Fruit fly (Drosophila melanogaster) whole organism, embryonic: ENCODE measurements around the gene SdhC.

Experiments used
- Abd-B ChIP-seq: fragments of 200-800 bp; sonication (Bioruptor generic); optimal IDR thresholded peaks from 2 replicates; lab custom pipeline; 2018; ENCODE audit warnings: missing biosample characterization, mild to moderate bottlenecking, missing genetic modification characterization, moderate library complexity
- Ada2b ChIP-seq: fragments of 200-800 bp; sonication (Bioruptor generic); IDR thresholded peaks from 2 replicates; pipeline ENCODE4 v1.3.6; 2022; ENCODE audit warnings: missing biosample characterization, missing genetic modification characterization
- B-H1 ChIP-seq: fragments of 200-800 bp; sonication (Bioruptor generic); IDR thresholded peaks from 3 replicates; pipeline ENCODE4 v1.3.6; 2022; ENCODE audit warnings: missing biosample characterization, missing genetic modification characterization
- Blimp-1 ChIP-seq: fragments of 200-800 bp; sonication (Bioruptor generic); optimal IDR thresholded peaks from 3 replicates; lab custom pipeline; 2018; ENCODE audit warnings: missing biosample characterization, missing genetic modification characterization, mild to moderate bottlenecking, moderate library complexity, missing genetic modification reagents
- CG10431 ChIP-seq: fragments of 200-800 bp; sonication (Bioruptor generic); optimal IDR thresholded peaks from 3 replicates; lab custom pipeline; 2018; ENCODE audit warnings: missing biosample characterization, mild to moderate bottlenecking, missing genetic modification characterization
- CG11696 ChIP-seq: fragments of 200-800 bp; sonication (Bioruptor generic); IDR thresholded peaks from 2 replicates; pipeline ENCODE4 v1.3.6; 2022; ENCODE audit warnings: missing biosample characterization, missing genetic modification characterization
- CG12155 ChIP-seq: fragments of 200-800 bp; sonication (Bioruptor generic); optimal IDR thresholded peaks from 3 replicates; lab custom pipeline; 2016; ENCODE audit warnings: missing biosample characterization, missing genetic modification characterization
- CG14050 ChIP-seq: fragments of 200-800 bp; sonication (Bioruptor generic); IDR thresholded peaks from 3 replicates; pipeline ENCODE4 v1.3.6; 2022; ENCODE audit warnings: missing biosample characterization, missing genetic modification characterization
- CG15514 ChIP-seq: fragments of 200-800 bp; sonication (Bioruptor generic); optimal IDR thresholded peaks from 3 replicates; lab custom pipeline; 2017; ENCODE audit warnings: missing biosample characterization, missing genetic modification characterization, mild to moderate bottlenecking, moderate library complexity, missing genetic modification reagents
- CG34224 ChIP-seq: fragments of 200-800 bp; sonication (Bioruptor generic); IDR thresholded peaks from 3 replicates; pipeline ENCODE4 v1.3.6; 2022; ENCODE audit warnings: missing biosample characterization, missing genetic modification characterization; ENCODE audit not compliant: partially characterized antibody
- CG34376 ChIP-seq: fragments of 200-800 bp; sonication (Bioruptor generic); optimal IDR thresholded peaks from 2 replicates; lab custom pipeline; 2018; ENCODE audit warnings: missing biosample characterization, mild to moderate bottlenecking, missing genetic modification characterization
- CG3995 ChIP-seq: fragments of 200-800 bp; sonication (Bioruptor generic); optimal IDR thresholded peaks from 3 replicates; lab custom pipeline; 2016; ENCODE audit warnings: missing biosample characterization, missing genetic modification characterization
- CG43689 ChIP-seq: fragments of 200-800 bp; sonication (Bioruptor generic); IDR thresholded peaks from 2 replicates; pipeline ENCODE4 v1.3.6; 2022; ENCODE audit warnings: missing biosample characterization, missing genetic modification characterization
- CG7745 ChIP-seq: fragments of 200-800 bp; sonication (Bioruptor generic); optimal IDR thresholded peaks from 2 replicates; lab custom pipeline; 2018; ENCODE audit warnings: missing biosample characterization, mild to moderate bottlenecking, missing genetic modification characterization, moderate library complexity
- CG7928 ChIP-seq: fragments of 200-800 bp; sonication (Bioruptor generic); optimal IDR thresholded peaks from 2 replicates; lab custom pipeline; 2017; ENCODE audit warnings: missing biosample characterization, mild to moderate bottlenecking, missing genetic modification characterization
- CG8388 ChIP-seq: fragments of 200-800 bp; sonication (Bioruptor generic); optimal IDR thresholded peaks from 2 replicates; lab custom pipeline; 2019; ENCODE audit warnings: missing biosample characterization, mild to moderate bottlenecking, missing genetic modification characterization, moderate library complexity
- CG9876 ChIP-seq: fragments of 200-800 bp; sonication (Bioruptor generic); optimal IDR thresholded peaks from 2 replicates; lab custom pipeline; 2016; ENCODE audit warnings: missing biosample characterization, missing genetic modification characterization
- Dad ChIP-seq: fragments of 200-800 bp; sonication (Bioruptor generic); optimal IDR thresholded peaks from 3 replicates; lab custom pipeline; 2016; ENCODE audit warnings: missing biosample characterization, missing genetic modification characterization
- ERR ChIP-seq: fragments of 200-800 bp; sonication (Bioruptor generic); optimal IDR thresholded peaks from 2 replicates; lab custom pipeline; 2016; ENCODE audit warnings: missing biosample characterization, missing genetic modification characterization
- Hmr ChIP-seq: fragments of 200-800 bp; sonication (Bioruptor generic); optimal IDR thresholded peaks from 3 replicates; lab custom pipeline; 2017; ENCODE audit warnings: mild to moderate bottlenecking, missing biosample characterization, missing genetic modification reagents, missing genetic modification characterization
- Ravus ChIP-seq: fragments of 200-800 bp; sonication (Bioruptor generic); IDR thresholded peaks from 2 replicates; pipeline ENCODE4 v1.3.6; 2022; ENCODE audit warnings: missing biosample characterization, missing genetic modification characterization
- Sox100B ChIP-seq: fragments of 200-800 bp; sonication (Bioruptor generic); optimal IDR thresholded peaks from 3 replicates; lab custom pipeline; 2018; ENCODE audit warnings: missing biosample characterization, mild to moderate bottlenecking, missing genetic modification characterization
- Sry-β ChIP-seq: fragments of 200-800 bp; sonication (Bioruptor generic); optimal IDR thresholded peaks from 2 replicates; lab custom pipeline; 2018; ENCODE audit warnings: missing biosample characterization, mild to moderate bottlenecking, missing genetic modification characterization, moderate library complexity
- Xbp1 ChIP-seq: fragments of 200-800 bp; sonication (Bioruptor generic); optimal IDR thresholded peaks from 3 replicates; lab custom pipeline; 2016; ENCODE audit warnings: missing biosample characterization, mild to moderate bottlenecking, missing genetic modification characterization
- ac ChIP-seq: fragments of 200-800 bp; sonication (Bioruptor generic); optimal IDR thresholded peaks from 3 replicates; lab custom pipeline; 2017; ENCODE audit warnings: missing biosample characterization, mild to moderate bottlenecking, missing genetic modification characterization
- bowl ChIP-seq: fragments of 200-800 bp; sonication (Bioruptor generic); IDR thresholded peaks from 2 replicates; pipeline ENCODE4 v1.3.6; 2022; ENCODE audit warnings: missing biosample characterization, missing genetic modification characterization
- dimm ChIP-seq: fragments of 200-800 bp; sonication (Bioruptor generic); IDR thresholded peaks from 2 replicates; pipeline ENCODE4 v1.3.6; 2022; ENCODE audit warnings: missing biosample characterization, missing genetic modification characterization
- emc ChIP-seq: fragments of 200-800 bp; sonication (Bioruptor generic); optimal IDR thresholded peaks from 2 replicates; lab custom pipeline; 2016; ENCODE audit warnings: missing biosample characterization, missing genetic modification characterization
- eyg ChIP-seq: fragments of 200-800 bp; sonication (Bioruptor generic); optimal IDR thresholded peaks from 3 replicates; lab custom pipeline; 2016; ENCODE audit warnings: missing biosample characterization, missing genetic modification characterization
- ken ChIP-seq: fragments of 200-800 bp; sonication (Bioruptor generic); IDR thresholded peaks from 3 replicates; pipeline ENCODE4 v1.3.6; 2022; ENCODE audit warnings: missing biosample characterization, missing genetic modification characterization
- knrl ChIP-seq: fragments of 200-800 bp; sonication (Bioruptor generic); IDR thresholded peaks from 3 replicates; pipeline ENCODE4 v1.3.6; 2022; ENCODE audit warnings: missing biosample characterization, missing genetic modification characterization; ENCODE audit not compliant: partially characterized antibody
- mirr ChIP-seq: fragments of 200-800 bp; sonication (Bioruptor generic); optimal IDR thresholded peaks from 3 replicates; lab custom pipeline; 2018; ENCODE audit warnings: missing biosample characterization, mild to moderate bottlenecking, missing genetic modification characterization
- nerfin-2 ChIP-seq: fragments of 200-800 bp; sonication (Bioruptor generic); IDR thresholded peaks from 2 replicates; pipeline ENCODE4 v1.3.6; 2022; ENCODE audit warnings: missing biosample characterization, missing genetic modification characterization; ENCODE audit not compliant: partially characterized antibody
- run ChIP-seq: fragments of 200-800 bp; sonication (Bioruptor generic); optimal IDR thresholded peaks from 3 replicates; lab custom pipeline; 2018; ENCODE audit warnings: missing biosample characterization, mild to moderate bottlenecking, missing genetic modification characterization
- salm ChIP-seq: fragments of 200-800 bp; sonication (Bioruptor generic); optimal IDR thresholded peaks from 2 replicates; lab custom pipeline; 2018; ENCODE audit warnings: missing biosample characterization, mild to moderate bottlenecking, missing genetic modification characterization
- sqz ChIP-seq: fragments of 200-800 bp; sonication (Bioruptor generic); optimal IDR thresholded peaks from 3 replicates; lab custom pipeline; 2018; ENCODE audit warnings: missing biosample characterization, mild to moderate bottlenecking, missing genetic modification characterization
- sr ChIP-seq: fragments of 200-800 bp; sonication (Bioruptor generic); IDR thresholded peaks from 3 replicates; pipeline ENCODE4 v1.3.6; 2022; ENCODE audit warnings: missing biosample characterization, missing genetic modification characterization
- tgo ChIP-seq: fragments of 200-800 bp; sonication (Bioruptor generic); IDR thresholded peaks from 3 replicates; pipeline ENCODE4 v1.3.6; 2022; ENCODE audit warnings: missing biosample characterization, missing genetic modification characterization
- toy ChIP-seq: fragments of 200-800 bp; sonication (Bioruptor generic); IDR thresholded peaks from 2 replicates; pipeline ENCODE4 v1.3.6; 2022; ENCODE audit warnings: missing biosample characterization, missing genetic modification characterization
- tup ChIP-seq: fragments of 200-800 bp; sonication (Bioruptor generic); optimal IDR thresholded peaks from 2 replicates; lab custom pipeline; 2016; ENCODE audit warnings: missing biosample characterization, mild to moderate bottlenecking, missing genetic modification characterization, moderate library complexity
- zfh2 ChIP-seq: fragments of 200-800 bp; sonication (Bioruptor generic); optimal IDR thresholded peaks from 2 replicates; lab custom pipeline; 2016; ENCODE audit warnings: missing biosample characterization, missing genetic modification characterization

Gene SdhC

DNA sequence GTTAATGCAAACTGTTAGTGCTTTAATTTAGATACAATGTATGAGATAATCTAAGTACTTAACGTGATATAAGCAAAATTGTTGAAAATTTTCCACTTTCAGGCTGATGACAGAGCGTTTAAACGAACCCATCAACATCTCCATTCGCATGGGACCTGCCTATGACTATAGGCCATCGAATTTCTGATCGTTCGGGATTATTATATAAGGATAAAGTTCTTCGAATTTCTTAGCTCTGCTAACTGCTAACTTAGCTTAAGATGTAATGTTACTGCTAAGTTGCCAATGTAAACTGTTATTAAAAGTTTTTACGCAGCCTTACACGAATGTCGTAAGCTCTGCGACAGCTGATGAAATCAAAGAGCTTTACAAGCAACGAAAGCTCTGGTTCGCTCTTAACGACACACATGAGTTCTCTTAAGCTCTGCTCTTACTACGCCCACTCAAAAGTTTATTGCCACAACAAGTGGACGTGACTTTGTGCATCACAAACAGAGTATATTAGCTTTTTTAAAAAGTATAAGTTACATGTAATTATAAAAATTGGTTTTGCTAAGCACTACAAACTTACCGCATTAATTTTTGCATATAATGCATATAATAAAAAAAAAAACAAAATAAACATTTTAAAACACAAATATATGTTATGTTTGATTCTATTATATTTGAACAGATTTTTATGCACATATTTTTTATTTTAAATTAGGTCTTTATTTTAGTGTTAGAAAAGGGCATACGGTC is 12.8 kb downstream of the SdhC start (continued):
- peak; percentile 94 for TF ChIP-seq CG12155 (GFP tag; lab: Kevin White, UChicago)
- TF ChIP-seq CG9876 (GFP tag; lab: Kevin White, UChicago): peak; percentile 64
- peak; percentile 97 for TF ChIP-seq Ada2b
- TF ChIP-seq nerfin-2 (GFP tag; lab: Robert Waterston, UW): no peak
- TF ChIP-seq ken (GFP tag; lab: Robert Waterston, UW): peak; percentile 96
- peak; percentile 69 for TF ChIP-seq tup (GFP tag; lab: Kevin White, UChicago)
- peak; percentile 94 for TF ChIP-seq dimm (GFP tag; lab: Robert Waterston, UW)
- peak; percentile 94 for TF ChIP-seq Ravus
- TF ChIP-seq CG7745 (tag; lab: Kevin White, UChicago): no peak
- TF ChIP-seq CG43689: peak; percentile 95
- peak; percentile 98 for TF ChIP-seq CG8388 (GFP tag; lab: Kevin White, UChicago)
- peak; percentile 85 for TF ChIP-seq emc (GFP tag; lab: Kevin White, UChicago)
- TF ChIP-seq run (tag; lab: Kevin White, UChicago): peak; percentile 98
- peak; percentile 97 for TF ChIP-seq CG10431
- peak; percentile 86 for TF ChIP-seq CG11696 (GFP tag; lab: Robert Waterston, UW)
- TF ChIP-seq salm (tag; lab: Kevin White, UChicago): peak; percentile 97
- TF ChIP-seq toy: peak; percentile 93
- TF ChIP-seq CG7928 (GFP tag; lab: Kevin White, UChicago): peak; percentile 80
- peak; percentile 68 for TF ChIP-seq mirr (GFP tag; lab: Kevin White, UChicago)
- peak; percentile 99 for TF ChIP-seq Hmr (GFP tag; lab: Kevin White, UChicago)
- peak; percentile 100 for TF ChIP-seq Abd-B (GFP tag; lab: Kevin White, UChicago)
- TF ChIP-seq CG3995 (GFP tag; lab: Kevin White, UChicago): peak; percentile 81
- peak; percentile 94 for TF ChIP-seq zfh2 (GFP tag; lab: Kevin White, UChicago)
- peak; percentile 97 for TF ChIP-seq Xbp1 (GFP tag; lab: Kevin White, UChicago)
- TF ChIP-seq Sox100B (GFP tag; lab: Kevin White, UChicago): peak; percentile 100
- TF ChIP-seq sqz (GFP tag; lab: Kevin White, UChicago): peak; percentile 96
- TF ChIP-seq CG34376 (GFP tag; lab: Kevin White, UChicago): peak; percentile 97
- TF ChIP-seq tgo: peak; percentile 99
- TF ChIP-seq sr (GFP tag; lab: Robert Waterston, UW): peak; percentile 94
- TF ChIP-seq B-H1 (GFP tag; lab: Robert Waterston, UW): peak; percentile 98
- no peak for TF ChIP-seq eyg (GFP tag; lab: Kevin White, UChicago)
- TF ChIP-seq bowl (GFP tag; lab: Robert Waterston, UW): peak; percentile 91
- TF ChIP-seq Sry-β: peak; percentile 64
- no peak for TF ChIP-seq knrl (GFP tag; lab: Robert Waterston, UW)
- TF ChIP-seq ac (GFP tag; lab: Kevin White, UChicago): peak; percentile 60
- peak; percentile 100 for TF ChIP-seq Blimp-1 (GFP tag; lab: Kevin White, UChicago)
- TF ChIP-seq CG14050 (GFP tag; lab: Robert Waterston, UW): peak; percentile 97
- peak; percentile 90 for TF ChIP-seq CG15514 (GFP tag; lab: Kevin White, UChicago)
- peak; percentile 39 for TF ChIP-seq ERR (GFP tag; lab: Kevin White, UChicago)
- no peak for TF ChIP-seq CG34224 (GFP tag; lab: Robert Waterston, UW)
- peak; percentile 95 for TF ChIP-seq Dad (GFP tag; lab: Kevin White, UChicago)
